Fruit fly (Drosophila melanogaster): Measurements from ENCODE around the gene CG15025.

The CG15025 gene

DNA sequence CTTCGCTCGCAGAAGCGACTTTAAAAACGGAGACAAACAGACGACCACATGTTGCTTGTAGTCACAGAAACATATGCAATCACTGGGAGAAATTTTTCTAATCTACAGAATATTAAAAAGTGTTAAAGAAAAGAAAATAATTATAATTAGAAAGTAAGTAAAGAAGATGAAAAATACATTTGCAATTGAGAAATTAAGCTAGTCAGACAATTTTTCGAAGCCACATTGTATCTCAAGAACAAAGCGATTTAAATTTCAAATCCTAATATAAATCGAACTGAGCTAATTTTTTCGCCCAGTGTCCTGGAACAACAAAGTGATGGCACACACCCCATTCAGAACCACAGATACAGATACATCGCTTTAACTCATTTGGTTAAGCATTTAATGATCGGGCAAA, 25.6 kb downstream of the CG15025 start (continued):
- TF ChIP-seq gt (GFP tag; IDR thresholded peaks at IDR 0.05) (peak; percentile 45; the same call in 1 of the 2 replicates), unc-4 (GFP tag; IDR thresholded peaks at IDR 0.05; ENCODE audit: partially characterized antibody) (no peak), HmgD (GFP tag; optimal IDR thresholded peaks at IDR 0.05) (no peak), CG7786 (GFP tag; optimal IDR thresholded peaks at IDR 0.05) (no peak), Ssrp (tag; optimal IDR thresholded peaks at IDR 0.05) (peak; percentile 75), Hmr (GFP tag; optimal IDR thresholded peaks at IDR 0.05) (no peak), CG34376 (GFP tag; optimal IDR thresholded peaks at IDR 0.05) (no peak), ttk (GFP tag; IDR thresholded peaks at IDR 0.05) (peak; percentile 56; the same call in 1 of the 2 replicates), CG7928 (GFP tag; optimal IDR thresholded peaks at IDR 0.05) (no peak), Atf-2 (GFP tag; optimal IDR thresholded peaks at IDR 0.05) (no peak), CG6813 (GFP tag; optimal IDR thresholded peaks at IDR 0.05) (peak; percentile 52), CG15269 (tag; optimal IDR thresholded peaks at IDR 0.05) (peak; percentile 49), CG5953 (GFP tag; IDR thresholded peaks at IDR 0.05) (peak; percentile 15; the same call in 1 of the 2 replicates), fru (optimal IDR thresholded peaks at IDR 0.05) (no peak), E2f1 (GFP tag; IDR thresholded peaks at IDR 0.05) (no peak; the same call in 1 of the 2 replicates), Fer2 (tag; optimal IDR thresholded peaks at IDR 0.05) (no peak), lilli (GFP tag; optimal IDR thresholded peaks at IDR 0.05) (no peak), toy (GFP tag; IDR thresholded peaks at IDR 0.05) (no peak), usp (GFP tag; optimal IDR thresholded peaks at IDR 0.05) (no peak), ash1 (GFP tag; optimal IDR thresholded peaks at IDR 0.05) (no peak), cad (GFP tag; optimal IDR thresholded peaks at IDR 0.05) (no peak), CG13296 (GFP tag; optimal IDR thresholded peaks at IDR 0.05) (no peak), H2.0 (GFP tag; IDR thresholded peaks at IDR 0.05) (no peak), sug (tag; optimal IDR thresholded peaks at IDR 0.05) (no peak), scrt (GFP tag; optimal IDR thresholded peaks at IDR 0.05) (peak; percentile 54), dysf (GFP tag; IDR thresholded peaks at IDR 0.05) (peak; percentile 50; the same call in 2 of the 3 replicates), D (optimal IDR thresholded peaks at IDR 0.05) (no peak), D (GFP tag; optimal IDR thresholded peaks at IDR 0.05) (peak; percentile 78), ase (GFP tag; IDR thresholded peaks at IDR 0.05) (no peak), HLHmδ (GFP tag; optimal IDR thresholded peaks at IDR 0.05) (no peak), pros (GFP tag; optimal IDR thresholded peaks at IDR 0.05) (peak; percentile 12), Ets65A (GFP tag) (peak; percentile 89), vfl (GFP tag; optimal IDR thresholded peaks at IDR 0.05) (no peak), fd64A (GFP tag; optimal IDR thresholded peaks at IDR 0.05) (no peak), hbn (GFP tag; IDR thresholded peaks at IDR 0.05; ENCODE audit: partially characterized antibody) (no peak), pum (GFP tag; optimal IDR thresholded peaks at IDR 0.05) (peak; percentile 49), z (GFP tag; IDR thresholded peaks at IDR 0.05) (no peak), slp2 (GFP tag; optimal IDR thresholded peaks at IDR 0.05) (peak; percentile 2), cato (GFP tag; optimal IDR thresholded peaks at IDR 0.05; ENCODE audit: borderline replicate concordance) (peak; percentile 25), CG14014 (GFP tag; IDR thresholded peaks at IDR 0.05) (0 out of 2 replicates have a peak, but pooled peaks have one; percentile 38), Asciz (GFP tag; optimal IDR thresholded peaks at IDR 0.05) (peak; percentile 40), Dfd (GFP tag; optimal IDR thresholded peaks at IDR 0.05) (no peak), NFAT (GFP tag; IDR thresholded peaks at IDR 0.05) (no peak), CG3065 (GFP tag; optimal IDR thresholded peaks at IDR 0.05) (peak; percentile 35), eve (GFP tag; optimal IDR thresholded peaks at IDR 0.05) (peak in 1 of 2 experiments; percentile 66), zf30C (GFP tag; optimal IDR thresholded peaks at IDR 0.05) (peak; percentile 69), Rx (GFP tag; IDR thresholded peaks at IDR 0.05) (no peak), CG10274 (GFP tag; optimal IDR thresholded peaks at IDR 0.05) (no peak), CG2678 (tag; optimal IDR thresholded peaks at IDR 0.05) (peak; percentile 80), bowl (GFP tag; IDR thresholded peaks at IDR 0.05) (no peak), CG15479 (GFP tag; optimal IDR thresholded peaks at IDR 0.05) (no peak), ab (GFP tag; optimal IDR thresholded peaks at IDR 0.05) (no peak), crol (GFP tag; IDR thresholded peaks at IDR 0.05) (no peak)

Data from whole organism, embryonic.